Worm (Caenorhabditis elegans) whole organism, mixed stage, embryonic: ENCODE results near the gene R02F2.5.

Experiments
- M03D4.4 ChIP-seq: sonication (generic microtip); optimal IDR thresholded peaks from 2 replicates; lab custom pipeline; 2017; ENCODE audit warnings: mild to moderate bottlenecking, missing genetic modification characterization, missing compliant biosample characterization
- bed-3 ChIP-seq: fragments of 200-800 bp; sonication (Bioruptor generic); optimal IDR thresholded peaks from 3 replicates; lab custom pipeline; 2018; ENCODE audit warnings: mild to moderate bottlenecking, missing genetic modification characterization, moderate library complexity, missing compliant biosample characterization
- blmp-1 ChIP-seq: fragments of 150-350 bp; optimal IDR thresholded peaks from 2 replicates; lab custom pipeline; 2014; ENCODE audit warnings: missing biosample characterization, missing genetic modification characterization
- ceh-39 ChIP-seq: fragments of 150-350 bp; optimal IDR thresholded peaks from 2 replicates; lab custom pipeline; 2014; ENCODE audit warnings: missing biosample characterization, missing genetic modification characterization
- ceh-43 ChIP-seq: fragments of 200-800 bp; sonication (Bioruptor generic); optimal IDR thresholded peaks from 2 replicates; lab custom pipeline; 2018; ENCODE audit warnings: mild to moderate bottlenecking, missing genetic modification characterization, moderate library complexity, missing compliant biosample characterization
- ceh-83 ChIP-seq: fragments of 200-800 bp; sonication (Bioruptor generic); optimal IDR thresholded peaks from 2 replicates; lab custom pipeline; 2018; ENCODE audit warnings: mild to moderate bottlenecking, missing genetic modification characterization, missing compliant biosample characterization
- ces-1 ChIP-seq: fragments of 150-350 bp; optimal IDR thresholded peaks from 2 replicates; lab custom pipeline; 2014; ENCODE audit warnings: missing biosample characterization, missing genetic modification reagents, missing genetic modification characterization
- cnd-1 ChIP-seq: fragments of 200-800 bp; sonication (Bioruptor generic); optimal IDR thresholded peaks from 2 replicates; lab custom pipeline; 2018; ENCODE audit warnings: mild to moderate bottlenecking, missing genetic modification characterization, missing compliant biosample characterization
- drap-1 ChIP-seq: fragments of 200-800 bp; sonication (Bioruptor generic); optimal IDR thresholded peaks from 3 replicates; lab custom pipeline; 2018; ENCODE audit warnings: mild to moderate bottlenecking, missing genetic modification characterization, missing compliant biosample characterization
- elt-1 ChIP-seq: sonication (generic microtip); optimal IDR thresholded peaks from 2 replicates; lab custom pipeline; 2017; ENCODE audit warnings: missing genetic modification characterization, mild to moderate bottlenecking, missing compliant biosample characterization, antibody characterized with exemption, moderate library complexity, borderline replicate concordance; ENCODE audit not compliant: insufficient read depth
- elt-3 ChIP-seq: fragments of 150-350 bp; optimal IDR thresholded peaks from 2 replicates; lab custom pipeline; 2014; ENCODE audit warnings: missing biosample characterization, missing genetic modification characterization
- flh-1 ChIP-seq: fragments of 200-800 bp; sonication (Bioruptor generic); optimal IDR thresholded peaks from 2 replicates; lab custom pipeline; 2018; ENCODE audit warnings: mild to moderate bottlenecking, missing genetic modification characterization, moderate library complexity, missing compliant biosample characterization
- ham-2 ChIP-seq: fragments of 200-800 bp; sonication (Bioruptor generic); optimal IDR thresholded peaks from 2 replicates; lab custom pipeline; 2018; ENCODE audit warnings: mild to moderate bottlenecking, missing genetic modification characterization, missing compliant biosample characterization
- hlh-1 ChIP-seq: fragments of 150-350 bp; optimal IDR thresholded peaks from 2 replicates; lab custom pipeline; 2014; ENCODE audit warnings: missing biosample characterization, missing genetic modification reagents, missing genetic modification characterization
- lin-13 ChIP-seq: fragments of 150-350 bp; optimal IDR thresholded peaks from 2 replicates; lab custom pipeline; 2014; ENCODE audit warnings: missing biosample characterization, missing genetic modification characterization
- lin-32 ChIP-seq: fragments of 200-800 bp; sonication (Bioruptor generic); optimal IDR thresholded peaks from 2 replicates; lab custom pipeline; 2018; ENCODE audit warnings: mild to moderate bottlenecking, missing genetic modification characterization, missing compliant biosample characterization
- lsy-2 ChIP-seq: fragments of 150-350 bp; optimal IDR thresholded peaks from 2 replicates; lab custom pipeline; 2014; ENCODE audit warnings: missing biosample characterization, missing genetic modification characterization
- mab-5 ChIP-seq: fragments of 150-350 bp; optimal IDR thresholded peaks from 2 replicates; lab custom pipeline; 2014; ENCODE audit warnings: missing biosample characterization, missing genetic modification characterization
- mep-1 ChIP-seq: fragments of 150-350 bp; optimal IDR thresholded peaks from 2 replicates; lab custom pipeline; 2017; ENCODE audit warnings: missing biosample characterization, missing genetic modification reagents, missing genetic modification characterization, inconsistent platforms
- mls-2 ChIP-seq: sonication (generic microtip); optimal IDR thresholded peaks from 2 replicates; lab custom pipeline; 2016; ENCODE audit warnings: mild to moderate bottlenecking, missing genetic modification characterization, moderate library complexity, missing compliant biosample characterization
- nhr-12 ChIP-seq: fragments of 150-350 bp; optimal IDR thresholded peaks from 2 replicates; lab custom pipeline; 2014; ENCODE audit warnings: missing biosample characterization, missing genetic modification characterization
- nhr-237 ChIP-seq: fragments of 150-350 bp; optimal IDR thresholded peaks from 2 replicates; lab custom pipeline; 2014; ENCODE audit warnings: missing biosample characterization, missing genetic modification characterization
- nhr-28 ChIP-seq: fragments of 150-350 bp; optimal IDR thresholded peaks from 2 replicates; lab custom pipeline; 2014; ENCODE audit warnings: missing biosample characterization, missing genetic modification characterization
- nhr-76 ChIP-seq: sonication (generic microtip); optimal IDR thresholded peaks from 2 replicates; lab custom pipeline; 2017; ENCODE audit warnings: missing biosample characterization, missing genetic modification characterization
- pha-4 ChIP-seq: fragments of 150-350 bp; optimal IDR thresholded peaks from 2 replicates; lab custom pipeline; 2018; ENCODE audit warnings: missing biosample characterization, missing genetic modification reagents, missing genetic modification characterization
- sem-2 ChIP-seq: fragments of 200-800 bp; sonication (Bioruptor generic); optimal IDR thresholded peaks from 2 replicates; lab custom pipeline; 2018; ENCODE audit warnings: mild to moderate bottlenecking, missing genetic modification characterization, missing compliant biosample characterization
- snpc-4 ChIP-seq: fragments of 150-350 bp; optimal IDR thresholded peaks from 2 replicates; lab custom pipeline; 2014; ENCODE audit warnings: missing biosample characterization, missing genetic modification characterization
- sptf-1 ChIP-seq: sonication (generic microtip); optimal IDR thresholded peaks from 2 replicates; lab custom pipeline; 2017; ENCODE audit warnings: mild to moderate bottlenecking, missing genetic modification characterization, moderate library complexity, missing compliant biosample characterization
- tbx-8 ChIP-seq: fragments of 200-800 bp; sonication (Bioruptor generic); optimal IDR thresholded peaks from 2 replicates; lab custom pipeline; 2018; ENCODE audit warnings: mild to moderate bottlenecking, missing genetic modification characterization, moderate library complexity, missing compliant biosample characterization
- unc-120 ChIP-seq: sonication (generic microtip); optimal IDR thresholded peaks from 2 replicates; lab custom pipeline; 2017; ENCODE audit warnings: missing genetic modification characterization, missing compliant biosample characterization; ENCODE audit not compliant: poor library complexity, severe bottlenecking
- unc-39 ChIP-seq: fragments of 150-350 bp; optimal IDR thresholded peaks from 2 replicates; lab custom pipeline; 2014; ENCODE audit warnings: missing biosample characterization, missing genetic modification characterization
- unc-62 ChIP-seq: fragments of 150-350 bp; optimal IDR thresholded peaks from 2 replicates; lab custom pipeline; 2014; ENCODE audit warnings: missing biosample characterization, missing genetic modification reagents, missing genetic modification characterization
- zip-8 ChIP-seq: fragments of 150-350 bp; optimal IDR thresholded peaks from 2 replicates; lab custom pipeline; 2014; ENCODE audit warnings: missing biosample characterization, missing genetic modification characterization
- ztf-11 ChIP-seq: fragments of 150-350 bp; optimal IDR thresholded peaks from 2 replicates; lab custom pipeline; 2014; ENCODE audit warnings: missing biosample characterization, missing genetic modification characterization

The R02F2.5 gene

DNA sequence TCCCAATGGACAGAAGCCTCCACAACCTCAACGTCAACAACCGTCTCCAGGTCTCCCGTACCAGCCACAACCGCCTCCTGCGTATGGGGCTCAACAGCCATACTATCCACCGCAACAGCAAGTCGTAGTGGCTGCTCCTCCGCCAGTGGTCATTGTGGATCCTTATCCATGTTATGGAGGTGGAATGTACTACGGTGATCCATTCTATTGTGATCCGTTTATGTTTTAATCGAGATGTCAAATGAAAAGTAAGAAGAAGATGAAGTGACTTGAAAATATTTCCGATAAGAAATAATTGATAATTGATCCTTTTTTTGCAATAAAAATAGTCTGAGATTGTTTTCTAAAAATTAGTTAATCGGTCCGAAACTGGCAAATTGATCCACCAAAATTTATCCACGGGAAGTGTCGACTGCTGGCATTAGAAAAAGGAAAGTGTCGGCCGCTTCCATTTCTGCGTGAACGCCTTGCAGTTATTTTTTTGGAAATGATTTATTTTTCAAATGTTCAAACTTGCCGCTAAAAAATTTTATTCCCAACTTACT is at the start of gene R02F2.5, which contains the start of gene R02F2.6:
Gene R02F2.5, plus strand, starts transcription at position 495 of the 545 bp plus-strand sequence.
Gene R02F2.6, minus strand, starts transcription at position 101 of the 545 bp plus-strand sequence.
- TF ChIP-seq hlh-1 (tag; lab: Kevin White, UChicago) = no peak
- no peak for TF ChIP-seq lin-13 (tag; lab: Kevin White, UChicago)
- TF ChIP-seq sem-2 (GFP tag; lab: Kevin White, UChicago) = no peak
- TF ChIP-seq elt-3 (tag; lab: Kevin White, UChicago) = no peak
- no peak for TF ChIP-seq bed-3 (GFP tag; lab: Kevin White, UChicago)
- TF ChIP-seq snpc-4 (tag; lab: Kevin White, UChicago) = no peak
- TF ChIP-seq nhr-12 = no peak
- TF ChIP-seq ztf-11 (tag; lab: Kevin White, UChicago) = no peak
- no peak for TF ChIP-seq unc-39 (tag; lab: Kevin White, UChicago)
- TF ChIP-seq zip-8 (tag; lab: Kevin White, UChicago) = no peak
- no peak for TF ChIP-seq mls-2 (tag; lab: Kevin White, UChicago)
- no peak for TF ChIP-seq pha-4 (tag; lab: Kevin White, UChicago)
- TF ChIP-seq nhr-28 (tag; lab: Kevin White, UChicago) = no peak
- no peak for TF ChIP-seq lin-32 (GFP tag; lab: Kevin White, UChicago)
- TF ChIP-seq sptf-1 (tag; lab: Kevin White, UChicago) = no peak
- TF ChIP-seq ceh-43 (GFP tag; lab: Kevin White, UChicago) = no peak

DNA sequence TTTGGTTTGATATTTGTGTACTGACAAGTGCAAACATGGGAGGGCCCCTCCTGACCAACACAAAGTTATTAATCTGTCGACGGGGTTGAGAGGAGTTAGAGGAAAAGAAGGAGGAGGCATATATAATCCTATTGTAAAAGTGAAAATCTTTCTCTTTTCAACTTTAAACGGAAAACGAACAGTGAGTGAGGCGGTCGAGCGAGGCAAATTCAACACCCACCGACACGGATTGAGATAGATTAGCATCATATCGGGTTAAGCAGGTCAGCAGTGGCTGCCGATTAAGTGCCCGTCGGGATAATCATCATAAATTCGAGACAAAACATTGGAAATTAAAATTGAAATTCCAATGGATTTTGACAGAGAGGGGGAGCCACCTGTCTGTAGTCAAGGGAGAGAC is 42.8 kb upstream of the R02F2.5 start:
- TF ChIP-seq ham-2 (GFP tag; lab: Kevin White, UChicago) = peak; percentile 59
- no peak for TF ChIP-seq hlh-1 (tag; lab: Kevin White, UChicago)
- TF ChIP-seq, all 35 proteins: peak for 1

DNA sequence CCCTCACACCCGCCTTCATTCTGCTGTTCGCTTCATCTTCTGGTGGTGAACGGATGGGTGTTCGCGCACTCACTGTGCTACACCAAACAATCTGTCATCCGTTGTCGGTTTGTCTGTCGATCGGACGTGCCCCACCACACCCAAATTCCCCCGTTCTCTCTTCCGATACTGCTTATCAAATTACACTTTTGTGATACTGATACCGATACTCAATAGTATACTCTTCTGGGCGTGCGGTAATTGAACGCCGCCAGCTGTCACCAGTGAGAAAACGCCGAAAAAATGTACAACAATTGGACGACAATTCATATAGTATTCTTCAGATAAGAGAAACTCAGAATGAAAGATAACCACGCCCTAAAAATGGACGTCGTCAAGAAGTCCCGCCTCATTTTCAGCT is 41.1 kb upstream of the R02F2.5 start:
- TF ChIP-seq cnd-1 (tag; lab: Kevin White, UChicago) = peak; percentile 39
- no peak for TF ChIP-seq sem-2 (GFP tag; lab: Kevin White, UChicago)
- peak; percentile 65 for TF ChIP-seq hlh-1 (tag; lab: Kevin White, UChicago)
- TF ChIP-seq ceh-39 (tag; lab: Kevin White, UChicago) = no peak
- TF ChIP-seq elt-3 (tag; lab: Kevin White, UChicago) = no peak

DNA sequence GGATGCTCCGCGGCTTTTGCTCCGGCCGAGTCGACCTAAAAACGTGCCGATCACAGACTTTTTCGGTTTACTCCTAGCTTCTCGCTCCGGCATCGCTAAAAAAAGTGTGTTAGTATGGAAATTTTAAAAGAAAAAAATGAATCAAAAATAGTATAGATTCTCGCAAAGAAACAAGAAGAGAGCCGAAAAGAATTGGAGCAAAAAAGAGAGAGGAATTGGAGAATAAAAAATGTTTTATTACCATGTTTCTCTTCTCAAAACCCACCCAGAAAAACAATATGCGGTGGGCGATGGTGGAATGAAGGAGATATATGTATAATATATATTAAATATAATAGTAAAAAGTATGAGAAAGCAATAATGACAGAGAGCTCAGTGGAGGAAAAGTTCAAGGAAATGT is 38.6 kb upstream of the R02F2.5 start, which contains the start of gene W03A5.6:
Gene W03A5.6, minus strand, starts transcription at position 101 of the 400 bp plus-strand sequence.
- TF ChIP-seq elt-1 (tag; lab: Kevin White, UChicago) (no peak), ces-1 (GFP tag; lab: Kevin White, UChicago) (no peak), mls-2 (tag; lab: Kevin White, UChicago) (no peak), pha-4 (tag; lab: Kevin White, UChicago) (no peak), bed-3 (GFP tag; lab: Kevin White, UChicago) (no peak), lin-32 (GFP tag; lab: Kevin White, UChicago) (no peak), cnd-1 (tag; lab: Kevin White, UChicago) (no peak), nhr-12 (no peak), sptf-1 (tag; lab: Kevin White, UChicago) (no peak), hlh-1 (tag; lab: Kevin White, UChicago) (no peak), ceh-83 (GFP tag; lab: Kevin White, UChicago) (no peak), mab-5 (tag; lab: Kevin White, UChicago) (no peak), unc-120 (tag; lab: Kevin White, UChicago) (no peak), tbx-8 (GFP tag; lab: Kevin White, UChicago) (no peak), nhr-237 (no peak), ham-2 (GFP tag; lab: Kevin White, UChicago) (no peak), lsy-2 (tag; lab: Kevin White, UChicago) (no peak), unc-62 (GFP tag; lab: Kevin White, UChicago) (no peak), zip-8 (tag; lab: Kevin White, UChicago) (no peak)
- TF ChIP-seq, all 35 proteins: peak for 0

DNA sequence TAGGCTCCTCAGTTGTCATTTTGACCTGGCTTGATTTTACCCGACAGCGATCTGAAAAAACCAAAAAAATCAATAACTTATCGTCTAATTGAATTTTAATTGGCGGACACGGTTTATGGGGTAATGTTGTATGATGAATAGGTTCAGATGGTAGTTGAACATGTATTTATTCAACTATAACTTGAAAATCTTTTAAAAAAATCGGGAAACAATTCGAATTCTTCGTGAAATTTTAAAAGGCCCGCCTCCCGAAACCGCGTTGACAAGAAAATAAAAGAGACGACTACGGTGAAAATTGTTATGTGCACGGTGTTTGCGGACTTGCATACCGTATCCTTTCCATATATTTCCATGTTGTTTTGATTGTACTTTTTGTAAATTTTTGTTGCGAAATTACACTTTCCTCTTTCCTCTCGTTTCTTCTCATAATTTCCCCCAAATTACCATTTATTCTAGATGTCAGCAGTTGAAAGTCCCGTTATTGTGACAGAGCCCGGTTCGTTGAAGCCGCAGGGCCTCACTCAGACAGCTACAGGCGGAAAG is 36.3 kb upstream of the R02F2.5 start, which contains the start of the genes T24G10.2 and disl-2:
Gene T24G10.2, minus strand, starts transcription at position 51 of the 543 bp plus-strand sequence.
Gene disl-2, plus strand, starts transcription at position 457 of the 543 bp plus-strand sequence.
- TF ChIP-seq tbx-8 (GFP tag; lab: Kevin White, UChicago) (no peak), snpc-4 (tag; lab: Kevin White, UChicago) (no peak), unc-39 (tag; lab: Kevin White, UChicago) (no peak), ceh-43 (GFP tag; lab: Kevin White, UChicago) (no peak), nhr-12 (no peak), ceh-83 (GFP tag; lab: Kevin White, UChicago) (no peak), blmp-1 (tag; lab: Kevin White, UChicago) (no peak), sem-2 (GFP tag; lab: Kevin White, UChicago) (no peak), ztf-11 (tag; lab: Kevin White, UChicago) (no peak), unc-62 (GFP tag; lab: Kevin White, UChicago) (no peak), lsy-2 (tag; lab: Kevin White, UChicago) (peak; percentile 97), sptf-1 (tag; lab: Kevin White, UChicago) (no peak), ceh-39 (tag; lab: Kevin White, UChicago) (no peak), lin-13 (tag; lab: Kevin White, UChicago) (peak; percentile 62), ces-1 (GFP tag; lab: Kevin White, UChicago) (peak; percentile 49), zip-8 (tag; lab: Kevin White, UChicago) (no peak), ham-2 (GFP tag; lab: Kevin White, UChicago) (no peak), bed-3 (GFP tag; lab: Kevin White, UChicago) (no peak), unc-120 (tag; lab: Kevin White, UChicago) (peak; percentile 22), lin-32 (GFP tag; lab: Kevin White, UChicago) (no peak), elt-3 (tag; lab: Kevin White, UChicago) (no peak), pha-4 (tag; lab: Kevin White, UChicago) (peak; percentile 72), nhr-237 (no peak), mab-5 (tag; lab: Kevin White, UChicago) (no peak), drap-1 (no peak), hlh-1 (tag; lab: Kevin White, UChicago) (no peak), flh-1 (GFP tag; lab: Kevin White, UChicago) (no peak), M03D4.4 (tag; lab: Kevin White, UChicago) (no peak), nhr-76 (tag; lab: Kevin White, UChicago) (no peak), mep-1 (no peak)
